Worm (Caenorhabditis elegans) whole organism, late embryonic: ENCODE results near the gene amx-1.

ENCODE experiments used
- K09A11.1 ChIP-seq: sonication (generic microtip); optimal IDR thresholded peaks from 2 replicates; lab custom pipeline; 2017; ENCODE audit warnings: antibody characterized with exemption, mild to moderate bottlenecking, missing genetic modification characterization, missing compliant biosample characterization; ENCODE audit not compliant: insufficient read depth
- T23F11.4 ChIP-seq: fragments of 200-800 bp; sonication (Bioruptor generic); optimal IDR thresholded peaks from 2 replicates; lab custom pipeline; 2018; ENCODE audit warnings: mild to moderate bottlenecking, missing genetic modification characterization, missing compliant biosample characterization
- Y22D7AL.16 ChIP-seq: sonication (generic microtip); optimal IDR thresholded peaks from 2 replicates; lab custom pipeline; 2016; ENCODE audit warnings: missing genetic modification characterization, missing compliant biosample characterization
- ceh-14 ChIP-seq: sonication (generic microtip); optimal IDR thresholded peaks from 2 replicates; lab custom pipeline; 2016; ENCODE audit warnings: missing genotype, missing genetic modification characterization, missing compliant biosample characterization
- ceh-19 ChIP-seq: fragments of 200-800 bp; sonication (Bioruptor generic); optimal IDR thresholded peaks from 2 replicates; lab custom pipeline; 2018; ENCODE audit warnings: mild to moderate bottlenecking, missing genetic modification characterization, missing compliant biosample characterization
- ceh-22 ChIP-seq: sonication (generic microtip); optimal IDR thresholded peaks from 2 replicates; lab custom pipeline; 2017; ENCODE audit warnings: missing biosample characterization, missing genetic modification characterization
- ceh-24 ChIP-seq: sonication (generic microtip); optimal IDR thresholded peaks from 2 replicates; lab custom pipeline; 2016; ENCODE audit warnings: mild to moderate bottlenecking, missing genetic modification characterization, missing compliant biosample characterization
- ceh-45 ChIP-seq: fragments of 200-800 bp; sonication (Bioruptor generic); IDR thresholded peaks from 2 replicates; pipeline ENCODE4 v1.3.6; 2022; ENCODE audit warnings: missing genetic modification reagents, missing genetic modification characterization, missing compliant biosample characterization
- ceh-6 ChIP-seq: fragments of 200-800 bp; sonication (Bioruptor generic); optimal IDR thresholded peaks from 2 replicates; lab custom pipeline; 2018; ENCODE audit warnings: mild to moderate bottlenecking, missing genetic modification characterization, missing compliant biosample characterization
- dve-1 ChIP-seq: sonication (generic microtip); optimal IDR thresholded peaks from 2 replicates; lab custom pipeline; 2017; ENCODE audit warnings: antibody characterized with exemption, mild to moderate bottlenecking, missing genetic modification characterization, missing compliant biosample characterization
- eyg-1 ChIP-seq: sonication (generic microtip); optimal IDR thresholded peaks from 2 replicates; lab custom pipeline; 2016; ENCODE audit warnings: missing genotype, missing genetic modification characterization, missing compliant biosample characterization
- fkh-6 ChIP-seq: sonication (generic microtip); optimal IDR thresholded peaks from 2 replicates; lab custom pipeline; 2016; ENCODE audit warnings: missing genetic modification characterization, missing compliant biosample characterization
- hlh-13 ChIP-seq: fragments of 200-800 bp; sonication (Bioruptor generic); optimal IDR thresholded peaks from 2 replicates; lab custom pipeline; 2018; ENCODE audit warnings: mild to moderate bottlenecking, missing genetic modification characterization, missing compliant biosample characterization
- hlh-15 ChIP-seq: sonication (generic microtip); optimal IDR thresholded peaks from 2 replicates; lab custom pipeline; 2016; ENCODE audit warnings: missing genetic modification characterization, missing compliant biosample characterization
- hlh-30 ChIP-seq: sonication (generic microtip); optimal IDR thresholded peaks from 2 replicates; lab custom pipeline; 2017; ENCODE audit warnings: antibody characterized with exemption, missing genetic modification characterization, missing compliant biosample characterization; ENCODE audit not compliant: insufficient read depth
- nhr-11 ChIP-seq: fragments of 150-350 bp; optimal IDR thresholded peaks from 2 replicates; lab custom pipeline; 2014; ENCODE audit warnings: missing biosample characterization, missing genetic modification characterization
- pat-9 ChIP-seq: fragments of 200-800 bp; sonication (Bioruptor generic); optimal IDR thresholded peaks from 2 replicates; lab custom pipeline; 2018; ENCODE audit warnings: mild to moderate bottlenecking, missing genetic modification characterization, moderate library complexity, missing compliant biosample characterization
- pax-1 ChIP-seq: fragments of 150-350 bp; optimal IDR thresholded peaks from 2 replicates; lab custom pipeline; 2014; ENCODE audit warnings: missing biosample characterization, missing genetic modification characterization
- pha-2 ChIP-seq: sonication (generic microtip); optimal IDR thresholded peaks from 2 replicates; lab custom pipeline; 2017; ENCODE audit warnings: mild to moderate bottlenecking, missing genetic modification characterization, missing compliant biosample characterization
- pqm-1 ChIP-seq: sonication (generic microtip); optimal IDR thresholded peaks from 2 replicates; lab custom pipeline; 2016; ENCODE audit warnings: missing genetic modification characterization, missing compliant biosample characterization
- pros-1 ChIP-seq: fragments of 150-350 bp; optimal IDR thresholded peaks from 2 replicates; lab custom pipeline; 2014; ENCODE audit warnings: missing biosample characterization, missing genetic modification reagents, missing genetic modification characterization
- ref-2 ChIP-seq: sonication (generic microtip); optimal IDR thresholded peaks from 2 replicates; lab custom pipeline; 2016; ENCODE audit warnings: missing genetic modification characterization, missing compliant biosample characterization
- sdc-2 ChIP-seq: sonication (generic microtip); optimal IDR thresholded peaks from 2 replicates; lab custom pipeline; 2016; ENCODE audit warnings: missing genotype, missing genetic modification characterization, missing compliant biosample characterization
- sox-2 ChIP-seq: fragments of 200-800 bp; sonication (Bioruptor generic); IDR thresholded peaks from 2 replicates; pipeline ENCODE4 v1.3.6; 2022; ENCODE audit warnings: missing genetic modification reagents, missing genetic modification characterization, missing compliant biosample characterization
- syd-9 ChIP-seq: sonication (generic microtip); optimal IDR thresholded peaks from 2 replicates; lab custom pipeline; 2016; ENCODE audit warnings: mild to moderate bottlenecking, missing genetic modification characterization, moderate library complexity, missing compliant biosample characterization
- tbx-2 ChIP-seq: sonication (generic microtip); optimal IDR thresholded peaks from 2 replicates; lab custom pipeline; 2016; ENCODE audit warnings: missing genetic modification characterization, missing compliant biosample characterization
- tbx-7 ChIP-seq: sonication (generic microtip); optimal IDR thresholded peaks from 2 replicates; lab custom pipeline; 2016; ENCODE audit warnings: missing genotype, missing genetic modification characterization, missing compliant biosample characterization
- unc-3 ChIP-seq, 2 experiments: fragments of 200-800 bp in 1 of 2; sonication (Bioruptor generic) in 1 of 2; sonication (generic microtip) in 1 of 2; conservative IDR thresholded peaks in 1 of 2; optimal IDR thresholded peaks in 1 of 2; 2 replicates each; pipeline versions ENCODE4 v1.3.6 to Lab custom; 2016 to 2022; ENCODE audit warnings: missing compliant biosample characterization in 2 of 2, missing genetic modification characterization in 2 of 2, missing genetic modification reagents in 1 of 2
- zip-5 ChIP-seq: sonication (generic microtip); optimal IDR thresholded peaks from 2 replicates; lab custom pipeline; 2016; ENCODE audit warnings: missing genetic modification characterization, missing compliant biosample characterization
- ztf-16 ChIP-seq: sonication (generic microtip); optimal IDR thresholded peaks from 2 replicates; lab custom pipeline; 2017; ENCODE audit warnings: missing genetic modification characterization, missing compliant biosample characterization

Gene amx-1

ce11 chrIII:3872978-3873377 lies 50.8 kb downstream of the amx-1 start:
- no peak for TF ChIP-seq pax-1
- no peak for TF ChIP-seq ceh-24 (tag; lab: Kevin White, UChicago)
- no peak for TF ChIP-seq T23F11.4
- TF ChIP-seq ceh-19 (GFP tag; lab: Kevin White, UChicago) = no peak
- no peak for TF ChIP-seq eyg-1 (tag; lab: Kevin White, UChicago)
- no peak for TF ChIP-seq ceh-22

DNA sequence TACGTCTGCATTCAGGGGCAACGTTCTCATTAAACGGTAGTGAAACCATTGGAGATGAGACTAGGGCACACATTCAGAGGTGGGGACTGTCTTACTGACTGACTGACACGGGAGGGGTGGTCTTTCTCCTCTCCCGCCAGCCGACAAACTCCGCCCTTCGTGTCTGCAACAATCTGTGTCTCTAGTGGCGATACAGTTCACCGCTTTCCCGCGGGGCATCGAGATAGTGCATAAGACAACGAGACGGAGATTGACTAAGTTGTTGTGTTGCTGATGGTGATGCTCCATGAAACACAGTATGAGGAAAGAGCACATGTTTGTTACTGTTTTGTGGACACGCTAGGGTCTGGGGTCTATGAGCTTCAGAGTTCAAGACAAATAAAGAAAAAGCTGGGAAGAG lies 51.2 kb downstream of the amx-1 start:
- TF ChIP-seq sdc-2 (tag; lab: Kevin White, UChicago) = peak; percentile 5
- peak; percentile 28 for TF ChIP-seq tbx-2 (tag; lab: Kevin White, UChicago)
- no peak for TF ChIP-seq ztf-16 (tag; lab: Kevin White, UChicago)
- no peak for TF ChIP-seq Y22D7AL.16 (tag; lab: Kevin White, UChicago)
- TF ChIP-seq ceh-6 (GFP tag; lab: Kevin White, UChicago) = peak; percentile 50

ce11 chrIII:3874492-3874891 lies 52.3 kb downstream of the amx-1 start:
- no peak for TF ChIP-seq K09A11.1 (tag; lab: Kevin White, UChicago)
- TF ChIP-seq pha-2 (tag; lab: Kevin White, UChicago) = no peak
- TF ChIP-seq sox-2 = no peak
- no peak for TF ChIP-seq unc-3 (GFP tag; conservative IDR thresholded peaks at IDR 0.05; lab: Robert Waterston, UW)
- TF ChIP-seq unc-3 (tag; optimal IDR thresholded peaks at IDR 0.05; lab: Kevin White, UChicago) = no peak
- TF ChIP-seq ceh-14 (tag; lab: Kevin White, UChicago) = no peak
- TF ChIP-seq ceh-6 (GFP tag; lab: Kevin White, UChicago) = no peak
- TF ChIP-seq tbx-7 (tag; lab: Kevin White, UChicago) = no peak
- no peak for TF ChIP-seq pat-9 (tag; lab: Kevin White, UChicago)
- TF ChIP-seq zip-5 (tag; lab: Kevin White, UChicago) = no peak
- no peak for TF ChIP-seq pros-1
- TF ChIP-seq hlh-13 (GFP tag; lab: Kevin White, UChicago) = no peak
- TF ChIP-seq eyg-1 (tag; lab: Kevin White, UChicago) = no peak
- TF ChIP-seq pqm-1 (tag; lab: Kevin White, UChicago) = no peak
- TF ChIP-seq fkh-6 (tag; lab: Kevin White, UChicago) = no peak
- TF ChIP-seq dve-1 (tag; lab: Kevin White, UChicago) = no peak
- TF ChIP-seq ref-2 (tag; lab: Kevin White, UChicago) = no peak
- no peak for TF ChIP-seq Y22D7AL.16 (tag; lab: Kevin White, UChicago)
- TF ChIP-seq, all 69 proteins: peak for 0

ce11 chrIII:3874895-3875294 lies 52.7 kb downstream of the amx-1 start:
- TF ChIP-seq hlh-15 (tag; lab: Kevin White, UChicago) (no peak), syd-9 (tag; lab: Kevin White, UChicago) (no peak), eyg-1 (tag; lab: Kevin White, UChicago) (no peak), ref-2 (tag; lab: Kevin White, UChicago) (no peak)
- TF ChIP-seq, all 69 proteins: peak for 0

DNA sequence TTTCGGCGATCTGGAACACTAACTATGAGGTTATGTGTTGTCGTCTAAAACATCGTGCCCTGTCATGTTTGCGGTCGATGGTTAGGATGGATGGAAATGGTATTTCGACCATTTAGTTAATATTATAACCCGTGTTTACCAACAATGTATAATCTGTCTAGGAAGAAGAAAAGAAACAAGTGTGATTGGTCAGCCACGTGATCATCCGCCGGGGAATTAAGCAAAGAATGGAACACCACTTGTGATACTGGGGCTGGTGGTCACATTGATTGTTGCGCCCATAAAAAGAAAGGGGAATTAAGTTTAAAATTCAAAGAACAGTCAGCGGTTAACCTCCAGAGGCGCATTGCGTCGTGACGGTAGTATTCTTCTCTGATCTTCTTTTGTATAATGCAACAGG lies 53.4 kb downstream of the amx-1 start:
- TF ChIP-seq ceh-45 (GFP tag; lab: Robert Waterston, UW) = no peak
- TF ChIP-seq nhr-11 (tag; lab: Kevin White, UChicago) = no peak
- peak; percentile 48 for TF ChIP-seq hlh-30 (tag; lab: Kevin White, UChicago)
